Fruit fly (Drosophila melanogaster): ENCODE measurements around the gene CG17321.

dm6 chr2L:18805247-18805636, 39.7 kb upstream of the CG17321 start, which contains the start of gene CG43814:
- TF ChIP-seq ttk (optimal IDR thresholded peaks at IDR 0.05) (no peak), Myc (optimal IDR thresholded peaks at IDR 0.05) (no peak), psq (optimal IDR thresholded peaks at IDR 0.05) (no peak)

Measured in Kc167 (cell line).